Fruit fly (Drosophila melanogaster) Kc167 (cell line): ENCODE measurements around the gene CG42766.

Experiments
- Myc ChIP-seq: fragments of >200 bp; optimal IDR thresholded peaks from 2 replicates; lab custom pipeline; 2017; ENCODE audit warnings: missing external identifiers
- Sin3A ChIP-seq: fragments of >200 bp; optimal IDR thresholded peaks from 2 replicates; lab custom pipeline; 2018; ENCODE audit warnings: missing external identifiers
- h ChIP-seq: fragments of >200 bp; optimal IDR thresholded peaks from 3 replicates; lab custom pipeline; 2018; ENCODE audit warnings: missing external identifiers
- insv ChIP-seq: fragments of >200 bp; optimal IDR thresholded peaks from 3 replicates; lab custom pipeline; 2018; ENCODE audit warnings: missing external identifiers
- psq ChIP-seq: fragments of >200 bp; optimal IDR thresholded peaks from 2 replicates; lab custom pipeline; 2017; ENCODE audit warnings: missing external identifiers
- ttk ChIP-seq: sonication (Bioruptor generic); optimal IDR thresholded peaks from 2 replicates; lab custom pipeline; 2017; ENCODE audit warnings: missing external identifiers

Gene CG42766

DNA sequence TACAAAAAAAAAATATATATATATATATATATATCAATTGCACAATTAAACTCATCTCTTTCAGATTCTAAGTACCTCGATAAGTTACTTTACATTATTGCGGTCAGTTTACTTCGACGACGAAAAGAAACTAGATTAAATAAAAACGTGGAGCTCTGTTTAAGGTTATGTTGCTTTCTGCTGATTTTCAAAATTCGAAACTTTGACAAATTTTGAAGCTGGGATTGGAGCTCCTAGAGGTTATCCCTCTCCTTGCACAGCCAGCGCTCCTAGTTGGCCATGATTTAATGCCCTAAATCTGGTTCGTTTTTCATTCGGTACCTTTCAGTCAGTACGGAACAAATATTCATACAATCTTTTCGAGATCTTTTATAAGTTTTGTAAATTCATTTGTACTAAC, at the start of gene CG42766:
TSS of gene CG42766 (plus strand) at position 301 of the 400 bp plus-strand sequence.
- no peak for TF ChIP-seq h
- TF ChIP-seq Sin3A (lab: Kevin White, UChicago) = no peak
- no peak for TF ChIP-seq psq (lab: Kevin White, UChicago)

DNA sequence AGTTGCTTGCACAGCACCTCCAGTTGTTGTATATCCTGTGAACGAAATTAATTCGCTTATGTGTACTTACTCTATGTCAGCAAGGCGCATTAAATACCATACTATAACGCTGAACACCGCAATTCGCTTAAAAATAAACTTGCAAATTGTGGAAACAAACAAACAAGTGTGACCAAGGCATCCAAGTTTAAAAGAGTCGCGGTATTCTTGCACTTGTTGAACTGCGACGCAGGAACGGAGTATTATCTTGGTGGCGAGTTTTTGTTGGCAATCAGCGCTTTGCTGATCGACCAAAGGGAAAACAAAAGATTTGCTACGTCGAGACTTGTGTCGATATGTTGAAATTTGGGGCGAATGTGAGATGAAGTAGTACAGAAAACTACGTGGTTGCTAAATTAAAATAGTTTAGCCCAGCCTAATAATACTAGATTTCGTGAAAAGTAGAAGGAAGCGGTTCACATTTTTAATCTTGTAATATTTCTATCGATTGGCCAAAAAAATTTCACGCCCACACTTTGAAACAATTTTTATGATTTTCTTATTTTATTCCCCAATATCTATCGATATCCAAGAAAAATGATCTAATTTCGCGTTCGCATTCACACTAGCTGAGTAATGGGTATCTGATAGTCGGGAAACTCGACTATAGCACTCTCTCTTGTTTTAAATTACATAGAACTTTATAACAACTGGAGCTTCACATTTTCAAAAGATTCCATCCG, 43.0 kb upstream of the CG42766 start, which contains the start of gene Ranbp16:
TSS of gene Ranbp16 (minus strand) at position 364 of the 722 bp plus-strand sequence.
- TF ChIP-seq insv (lab: Kevin White, UChicago) = no peak
- no peak for TF ChIP-seq Sin3A (lab: Kevin White, UChicago)
- TF ChIP-seq Myc (lab: Kevin White, UChicago) = no peak
- no peak for TF ChIP-seq ttk (lab: Kevin White, UChicago)
- no peak for TF ChIP-seq h
- no peak for TF ChIP-seq psq (lab: Kevin White, UChicago)

DNA sequence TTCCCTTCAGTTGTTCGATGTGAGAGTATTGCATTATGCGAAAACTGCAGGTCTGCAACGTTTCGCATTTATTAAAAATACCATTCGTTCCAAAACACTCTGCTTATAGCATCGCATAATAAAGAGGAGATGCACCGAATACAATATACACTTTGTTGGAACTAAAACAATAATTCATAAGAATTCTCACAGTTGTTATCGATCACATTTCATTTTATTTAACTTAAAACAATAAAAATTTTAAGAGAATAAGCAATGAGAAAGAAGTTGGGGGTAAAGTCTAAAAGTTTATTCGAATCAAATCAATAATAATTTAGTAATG, 42.5 kb upstream of the CG42766 start:
- no peak for TF ChIP-seq Myc (lab: Kevin White, UChicago)
- no peak for TF ChIP-seq ttk (lab: Kevin White, UChicago)
- TF ChIP-seq h = no peak
- no peak for TF ChIP-seq insv (lab: Kevin White, UChicago)
- TF ChIP-seq psq (lab: Kevin White, UChicago) = no peak
- no peak for TF ChIP-seq Sin3A (lab: Kevin White, UChicago)

- TF ChIP-seq Myc (lab: Kevin White, UChicago) (no peak), h (no peak), Sin3A (lab: Kevin White, UChicago) (no peak), ttk (lab: Kevin White, UChicago) (no peak), psq (lab: Kevin White, UChicago) (no peak), insv (lab: Kevin White, UChicago) (no peak)
Observed at dm6 chrX:15940105-15940955, 36.3 kb upstream of the CG42766 start, which contains the start of gene Stim. Gene Stim (minus strand): TSS chrX:15940451.

dm6 chrX:15940956-15941246, 35.8 kb upstream of the CG42766 start, which contains the start of gene CG8924:
Gene CG8924 (plus strand): TSS chrX:15941077.
- no peak for TF ChIP-seq psq (lab: Kevin White, UChicago)
- no peak for TF ChIP-seq ttk (lab: Kevin White, UChicago)
- no peak for TF ChIP-seq Sin3A (lab: Kevin White, UChicago)
- no peak for TF ChIP-seq Myc (lab: Kevin White, UChicago)
- no peak for TF ChIP-seq insv (lab: Kevin White, UChicago)
- TF ChIP-seq h = no peak

dm6 chrX:15941527-15941926, 35.1 kb upstream of the CG42766 start:
- TF ChIP-seq Sin3A (lab: Kevin White, UChicago) = no peak
- no peak for TF ChIP-seq Myc (lab: Kevin White, UChicago)
- TF ChIP-seq ttk (lab: Kevin White, UChicago) = no peak
- TF ChIP-seq h = no peak
- TF ChIP-seq psq (lab: Kevin White, UChicago) = no peak
- TF ChIP-seq insv (lab: Kevin White, UChicago) = no peak

- TF ChIP-seq h = no peak
Observed at dm6 chrX:15944735-15945323, 31.8 kb upstream of the CG42766 start, which contains the start of gene Rrp47. Gene Rrp47 (plus strand): TSS chrX:15944897.

- TF ChIP-seq ttk (lab: Kevin White, UChicago) = no peak
- no peak for TF ChIP-seq psq (lab: Kevin White, UChicago)
- no peak for TF ChIP-seq h
- TF ChIP-seq Sin3A (lab: Kevin White, UChicago) = no peak
- no peak for TF ChIP-seq Myc (lab: Kevin White, UChicago)
- TF ChIP-seq insv (lab: Kevin White, UChicago) = no peak
Observed at dm6 chrX:15950056-15950455, 26.6 kb upstream of the CG42766 start.

DNA sequence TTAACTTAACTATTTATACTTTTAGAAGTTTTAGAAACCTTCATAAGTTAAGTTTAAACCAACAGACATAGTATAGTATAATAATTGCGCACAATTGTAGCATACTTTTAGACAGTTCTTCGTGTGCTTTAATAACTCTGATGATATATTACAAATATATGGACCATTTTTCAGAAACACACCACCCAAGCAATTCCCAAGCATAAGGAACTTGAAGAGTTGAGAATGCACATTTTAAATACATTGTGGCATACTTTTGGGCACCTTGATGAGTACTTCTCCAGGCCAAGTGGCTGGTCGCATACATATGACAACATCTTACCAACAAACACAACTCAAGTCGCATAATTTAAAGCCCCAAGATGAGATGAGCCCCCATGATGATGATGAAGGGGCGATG, 7.1 kb upstream of the CG42766 start:
- TF ChIP-seq Sin3A (lab: Kevin White, UChicago) = no peak
- TF ChIP-seq Myc (lab: Kevin White, UChicago) = no peak
- no peak for TF ChIP-seq insv (lab: Kevin White, UChicago)
- no peak for TF ChIP-seq h
- TF ChIP-seq psq (lab: Kevin White, UChicago) = no peak
- no peak for TF ChIP-seq ttk (lab: Kevin White, UChicago)

DNA sequence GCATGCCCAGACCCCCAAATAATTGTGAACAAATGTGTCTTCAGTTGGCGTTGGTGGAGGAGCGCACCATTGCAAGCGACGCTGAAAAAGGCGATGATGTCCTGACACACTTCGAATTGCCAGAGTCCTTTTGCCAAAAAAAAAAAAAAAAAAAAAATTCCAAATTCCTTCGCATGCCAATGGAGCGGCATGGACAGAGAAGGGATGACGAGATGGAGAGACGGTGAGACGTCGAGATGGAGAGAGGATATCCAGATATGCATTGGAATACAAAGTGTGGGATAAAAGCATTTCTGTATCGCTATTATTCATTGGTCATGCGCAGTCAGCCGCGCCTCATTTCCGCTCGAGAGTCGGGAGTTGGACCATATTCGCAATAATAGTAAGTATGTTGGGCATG, 5.1 kb upstream of the CG42766 start:
- no peak for TF ChIP-seq psq (lab: Kevin White, UChicago)
- no peak for TF ChIP-seq Myc (lab: Kevin White, UChicago)
- no peak for TF ChIP-seq insv (lab: Kevin White, UChicago)
- no peak for TF ChIP-seq ttk (lab: Kevin White, UChicago)
- no peak for TF ChIP-seq h
- TF ChIP-seq Sin3A (lab: Kevin White, UChicago) = no peak

DNA sequence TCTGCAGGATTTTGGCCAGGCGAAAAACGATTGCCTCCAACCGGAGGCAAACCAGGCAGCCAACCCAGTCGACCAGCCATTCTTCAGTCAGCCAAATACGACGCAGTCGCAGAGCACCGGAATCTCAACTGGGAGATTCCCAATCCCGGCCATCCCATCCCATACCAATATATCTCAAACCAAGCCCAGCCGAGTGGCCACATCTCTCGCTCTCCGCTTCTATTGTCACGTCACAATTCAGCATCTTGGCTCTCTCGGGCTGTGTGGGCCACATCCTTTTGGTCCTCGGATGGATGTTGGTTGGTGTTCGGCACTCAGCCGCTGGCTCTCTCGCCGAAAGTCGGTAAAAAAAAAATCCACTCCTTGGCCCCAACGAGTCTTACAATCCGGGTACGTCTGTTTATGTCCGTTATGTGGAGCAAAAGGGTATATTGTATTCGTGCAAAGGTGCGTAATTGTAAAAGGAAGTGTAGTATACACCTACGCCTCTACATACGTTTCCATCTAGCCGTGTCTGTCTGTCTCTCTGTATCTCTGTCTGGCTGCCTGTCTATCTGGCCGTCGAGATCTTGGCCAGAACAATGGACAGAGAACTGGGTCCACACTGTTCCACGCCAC, 3.4 kb upstream of the CG42766 start, which contains the start of gene mmd:
TSS of gene mmd (minus strand) at position 3 of the 618 bp plus-strand sequence.
- no peak for TF ChIP-seq psq (lab: Kevin White, UChicago)
- no peak for TF ChIP-seq h
- TF ChIP-seq insv (lab: Kevin White, UChicago) = no peak
- no peak for TF ChIP-seq Myc (lab: Kevin White, UChicago)
- no peak for TF ChIP-seq ttk (lab: Kevin White, UChicago)
- TF ChIP-seq Sin3A (lab: Kevin White, UChicago) = no peak
